Worm (Caenorhabditis elegans): Measurements from ENCODE around the gene C47E12.14.
A peak's percentile ranks its signal among the peaks of the same experiment; 100 is the strongest.

Gene C47E12.14

DNA sequence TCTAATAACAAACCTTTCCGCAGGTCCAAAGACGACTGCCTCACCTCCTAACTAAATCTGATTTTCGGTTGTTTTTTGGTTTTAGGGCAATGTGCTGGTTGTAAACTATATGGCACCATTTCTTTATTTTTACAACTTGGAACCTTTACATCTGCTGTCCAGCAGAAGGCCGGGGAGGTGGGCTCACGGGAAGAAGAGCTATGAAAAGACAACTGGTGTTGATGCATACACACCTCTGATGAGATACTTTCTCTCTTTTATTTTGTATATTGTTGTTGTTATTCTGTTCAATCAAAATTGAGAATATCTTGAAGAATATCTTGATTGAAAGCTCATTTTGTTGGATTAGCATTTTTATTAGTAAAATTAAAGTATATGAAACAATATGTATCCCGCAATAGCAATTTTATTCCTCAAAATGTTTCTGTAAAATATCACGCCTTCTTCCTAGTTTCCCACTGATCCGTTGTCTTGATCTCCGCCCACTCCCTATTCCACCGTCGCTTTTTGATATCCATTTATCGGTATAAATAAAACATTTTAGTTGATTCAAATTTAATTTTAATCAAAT is 1.5 kb upstream of the C47E12.14 start, which contains the start of gene dhp-2:
TSS of gene dhp-2 (plus strand) at position 521 of the 571 bp plus-strand sequence.
- no peak for TF ChIP-seq dpl-1 (GFP tag; optimal IDR thresholded peaks at IDR 0.05)
- peak; percentile 13 for TF ChIP-seq rnt-1 (tag; optimal IDR thresholded peaks at IDR 0.05)
- no peak for TF ChIP-seq C34B4.2 (tag; optimal IDR thresholded peaks at IDR 0.05)
- TF ChIP-seq lin-14 (GFP tag; optimal IDR thresholded peaks at IDR 0.05), result peak; percentile 35

ce11 chrIV:9974392-9974791 is 1.8 kb downstream of the C47E12.14 start, which contains the start of gene C47E12.9:
C47E12.9 (plus strand) TSS chrIV:9974692.
- TF ChIP-seq mef-2 (tag; optimal IDR thresholded peaks at IDR 0.05), result no peak
- TF ChIP-seq elt-3 (tag; optimal IDR thresholded peaks at IDR 0.05), result no peak
- TF ChIP-seq nhr-12 (tag; optimal IDR thresholded peaks at IDR 0.05), result no peak
- no peak for TF ChIP-seq rnt-1 (tag; optimal IDR thresholded peaks at IDR 0.05)
- no peak for TF ChIP-seq pqm-1 (tag; optimal IDR thresholded peaks at IDR 0.05)
- no peak for TF ChIP-seq C34B4.2 (tag; optimal IDR thresholded peaks at IDR 0.05)
- no peak for TF ChIP-seq pag-3 (tag; optimal IDR thresholded peaks at IDR 0.05; ENCODE audit: borderline replicate concordance, insufficient read depth)
- TF ChIP-seq C16A3.4 (tag; optimal IDR thresholded peaks at IDR 0.05), result no peak
- TF ChIP-seq Y116A8C.19 (tag; optimal IDR thresholded peaks at IDR 0.05; ENCODE audit: borderline replicate concordance), result no peak
- no peak for TF ChIP-seq sptf-1 (tag; optimal IDR thresholded peaks at IDR 0.05)
- no peak for TF ChIP-seq lir-3 (tag; optimal IDR thresholded peaks at IDR 0.05; ENCODE audit: poor library complexity)
- no peak for TF ChIP-seq irx-1 (tag; optimal IDR thresholded peaks at IDR 0.05)
- no peak for TF ChIP-seq alr-1 (tag; optimal IDR thresholded peaks at IDR 0.05; ENCODE audit: borderline replicate concordance)
- no peak for TF ChIP-seq nhr-77 (tag; optimal IDR thresholded peaks at IDR 0.05)
- TF ChIP-seq ceh-82 (tag; optimal IDR thresholded peaks at IDR 0.05), result no peak
- TF ChIP-seq ces-1 (GFP tag; optimal IDR thresholded peaks at IDR 0.05), result no peak
- no peak for TF ChIP-seq nhr-47 (tag; optimal IDR thresholded peaks at IDR 0.05)
- TF ChIP-seq nhr-11 (tag; optimal IDR thresholded peaks at IDR 0.05), result no peak
- no peak for TF ChIP-seq zip-4 (GFP tag; optimal IDR thresholded peaks at IDR 0.05)
- TF ChIP-seq efl-3 (GFP tag; optimal IDR thresholded peaks at IDR 0.05), result no peak

- TF ChIP-seq rnt-1 (tag; optimal IDR thresholded peaks at IDR 0.05), result no peak
- TF ChIP-seq F16B12.6 (tag; optimal IDR thresholded peaks at IDR 0.05), result no peak
- TF ChIP-seq snpc-4 (tag; optimal IDR thresholded peaks at IDR 0.05), result no peak
- no peak for TF ChIP-seq ztf-11 (tag; optimal IDR thresholded peaks at IDR 0.05)
- no peak for TF ChIP-seq ceh-88 (GFP tag; IDR thresholded peaks at IDR 0.05)
- no peak for TF ChIP-seq pax-3 (tag; optimal IDR thresholded peaks at IDR 0.05)
- no peak for TF ChIP-seq alr-1 (tag; optimal IDR thresholded peaks at IDR 0.05; ENCODE audit: borderline replicate concordance)
- TF ChIP-seq nhr-19 (GFP tag; conservative IDR thresholded peaks at IDR 0.05), result no peak
- no peak for TF ChIP-seq isw-1 (GFP tag; IDR thresholded peaks at IDR 0.05)
- no peak for TF ChIP-seq lin-35 (GFP tag; optimal IDR thresholded peaks at IDR 0.05)
- no peak for TF ChIP-seq sox-4 (tag; optimal IDR thresholded peaks at IDR 0.05)
- TF ChIP-seq swsn-7 (tag; optimal IDR thresholded peaks at IDR 0.05), result no peak
- TF ChIP-seq mep-1 (tag; optimal IDR thresholded peaks at IDR 0.05), result no peak
- TF ChIP-seq dpl-1 (GFP tag; optimal IDR thresholded peaks at IDR 0.05), result no peak
- TF ChIP-seq nhr-20 (tag; optimal IDR thresholded peaks at IDR 0.05), result no peak
- no peak for TF ChIP-seq hpl-2 (GFP tag; optimal IDR thresholded peaks at IDR 0.05)
- no peak for TF ChIP-seq xbp-1 (tag; optimal IDR thresholded peaks at IDR 0.05)
- no peak for TF ChIP-seq efl-1 (optimal IDR thresholded peaks at IDR 0.05)
- TF ChIP-seq efl-1 (GFP tag; optimal IDR thresholded peaks at IDR 0.05 in 1 of 2), result no peak
These were observed 3.6 kb downstream of the C47E12.14 start, which contains the start of the genes C47E12.12 and C47E12.10 for ce11 chrIV:9972629-9973028. C47E12.12 (minus strand) TSS chrIV:9972729. C47E12.10 (plus strand) TSS chrIV:9972800.
